Fruit fly (Drosophila melanogaster) whole organism, prepupa: Measurements from ENCODE around the gene CG5245.

Source experiments
- CG10669 ChIP-seq: fragments of 200-800 bp; sonication (Bioruptor generic); optimal IDR thresholded peaks from 3 replicates; lab custom pipeline; 2018; ENCODE audit warnings: missing biosample characterization, mild to moderate bottlenecking, missing genetic modification characterization, moderate library complexity
- CG11294 ChIP-seq: fragments of 200-800 bp; sonication (Bioruptor generic); IDR thresholded peaks from 2 replicates; pipeline ENCODE4 v1.3.6; 2022; ENCODE audit warnings: missing biosample characterization, missing genetic modification characterization
- CG11762 ChIP-seq: fragments of 200-800 bp; sonication (Bioruptor generic); optimal IDR thresholded peaks from 3 replicates; lab custom pipeline; 2016; ENCODE audit warnings: missing biosample characterization, missing genetic modification characterization; ENCODE audit not compliant: insufficient read depth
- CG11902 ChIP-seq: fragments of 200-800 bp; sonication (Bioruptor generic); optimal IDR thresholded peaks from 3 replicates; lab custom pipeline; 2016; ENCODE audit warnings: missing biosample characterization, missing genetic modification characterization
- CG15336 ChIP-seq: fragments of 200-800 bp; sonication (Bioruptor generic); IDR thresholded peaks from 2 replicates; pipeline ENCODE4 v1.3.6; 2022; ENCODE audit warnings: missing biosample characterization, missing genetic modification characterization
- CG1621 ChIP-seq: fragments of 200-800 bp; sonication (Bioruptor generic); optimal IDR thresholded peaks from 3 replicates; lab custom pipeline; 2018; ENCODE audit warnings: missing biosample characterization, mild to moderate bottlenecking, missing genetic modification characterization
- CG3032 ChIP-seq: fragments of 200-800 bp; optimal IDR thresholded peaks from 2 replicates; lab custom pipeline; 2019; ENCODE audit warnings: missing biosample characterization, mild to moderate bottlenecking, missing genetic modification characterization, moderate library complexity
- CG31627 ChIP-seq: fragments of 200-800 bp; sonication (Bioruptor generic); optimal IDR thresholded peaks from 3 replicates; lab custom pipeline; 2016; ENCODE audit warnings: missing biosample characterization, missing genetic modification characterization
- CG32006 ChIP-seq: fragments of 200-800 bp; sonication (Bioruptor generic); optimal IDR thresholded peaks from 3 replicates; lab custom pipeline; 2017; ENCODE audit warnings: missing biosample characterization, mild to moderate bottlenecking, missing genetic modification characterization
- CG3919 ChIP-seq: fragments of 200-800 bp; sonication (Bioruptor generic); optimal IDR thresholded peaks from 3 replicates; lab custom pipeline; 2016; ENCODE audit warnings: missing biosample characterization, missing genetic modification characterization
- CG4318 ChIP-seq: fragments of 200-800 bp; sonication (Bioruptor generic); optimal IDR thresholded peaks from 3 replicates; lab custom pipeline; 2017; ENCODE audit warnings: missing biosample characterization, mild to moderate bottlenecking, missing genetic modification characterization
- CG6163 ChIP-seq: fragments of 200-800 bp; sonication (Bioruptor generic); IDR thresholded peaks from 3 replicates; pipeline ENCODE4 v1.3.6; 2022; ENCODE audit warnings: missing biosample characterization, missing genetic modification characterization
- CG6792 ChIP-seq: fragments of 200-800 bp; sonication (Bioruptor generic); optimal IDR thresholded peaks from 3 replicates; lab custom pipeline; 2016; ENCODE audit warnings: missing biosample characterization, missing genetic modification characterization
- CG6808 ChIP-seq: fragments of 200-800 bp; sonication (Bioruptor generic); optimal IDR thresholded peaks from 3 replicates; lab custom pipeline; 2017; ENCODE audit warnings: missing biosample characterization, missing genetic modification characterization, mild to moderate bottlenecking, moderate library complexity, missing genetic modification reagents
- CG6854 ChIP-seq: fragments of 200-800 bp; sonication (Bioruptor generic); optimal IDR thresholded peaks from 2 replicates; lab custom pipeline; 2017; ENCODE audit warnings: missing biosample characterization, mild to moderate bottlenecking, missing genetic modification characterization
- CG8119 ChIP-seq: fragments of 200-800 bp; sonication (Bioruptor generic); IDR thresholded peaks from 3 replicates; pipeline ENCODE4 v1.3.6; 2022; ENCODE audit warnings: missing biosample characterization, missing genetic modification characterization
- CG8319 ChIP-seq: fragments of 200-800 bp; sonication (Bioruptor generic); optimal IDR thresholded peaks from 3 replicates; lab custom pipeline; 2016; ENCODE audit warnings: missing biosample characterization, missing genetic modification characterization
- CG8632 ChIP-seq: fragments of 200-800 bp; sonication (Bioruptor generic); optimal IDR thresholded peaks from 3 replicates; lab custom pipeline; 2016; ENCODE audit warnings: missing biosample characterization, missing genetic modification characterization
- CG9139 ChIP-seq: fragments of 200-800 bp; sonication (Bioruptor generic); optimal IDR thresholded peaks from 3 replicates; lab custom pipeline; 2017; ENCODE audit warnings: missing biosample characterization, mild to moderate bottlenecking, missing genetic modification characterization
- Eip78C ChIP-seq: fragments of 200-800 bp; sonication (Bioruptor generic); peaks from one replicate; lab custom pipeline; 2016; ENCODE audit warnings: missing biosample characterization, missing genetic modification characterization
- Eip93F ChIP-seq: fragments of 200-800 bp; sonication (Bioruptor generic); optimal IDR thresholded peaks from 2 replicates; lab custom pipeline; 2016; ENCODE audit warnings: missing biosample characterization, mild to moderate bottlenecking, missing genetic modification characterization
- Ets96B ChIP-seq: fragments of 200-800 bp; optimal IDR thresholded peaks from 2 replicates; lab custom pipeline; 2019; ENCODE audit warnings: missing biosample characterization, mild to moderate bottlenecking, missing genetic modification characterization, moderate library complexity
- Gug ChIP-seq: fragments of 200-800 bp; sonication (Bioruptor generic); IDR thresholded peaks from 2 replicates; pipeline ENCODE4 v1.3.6; 2022; ENCODE audit warnings: missing biosample characterization, missing genetic modification characterization
- Hr39 ChIP-seq: fragments of 200-800 bp; sonication (Bioruptor generic); optimal IDR thresholded peaks from 2 replicates; lab custom pipeline; 2016; ENCODE audit warnings: missing biosample characterization, missing genetic modification characterization
- Lpt ChIP-seq: fragments of 200-800 bp; sonication (Bioruptor generic); optimal IDR thresholded peaks from 3 replicates; lab custom pipeline; 2016; ENCODE audit warnings: missing biosample characterization, missing genetic modification characterization
- Met ChIP-seq: fragments of 200-800 bp; sonication (Bioruptor generic); optimal IDR thresholded peaks from 3 replicates; lab custom pipeline; 2016; ENCODE audit warnings: missing biosample characterization, missing genetic modification characterization
- OdsH ChIP-seq: fragments of 200-800 bp; sonication (Bioruptor generic); optimal IDR thresholded peaks from 3 replicates; lab custom pipeline; 2016; ENCODE audit warnings: missing biosample characterization, missing genetic modification characterization
- Smox ChIP-seq: fragments of 200-800 bp; sonication (Bioruptor generic); optimal IDR thresholded peaks from 3 replicates; lab custom pipeline; 2016; ENCODE audit warnings: missing biosample characterization, missing genetic modification characterization
- Sox14 ChIP-seq: fragments of 200-800 bp; sonication (Bioruptor generic); optimal IDR thresholded peaks from 3 replicates; lab custom pipeline; 2016; ENCODE audit warnings: missing biosample characterization, missing genetic modification characterization
- Sox15 ChIP-seq: fragments of 200-800 bp; sonication (Bioruptor generic); optimal IDR thresholded peaks from 3 replicates; lab custom pipeline; 2016; ENCODE audit warnings: missing biosample characterization, missing genetic modification characterization
- achi ChIP-seq: fragments of 200-800 bp; sonication (Bioruptor generic); optimal IDR thresholded peaks from 3 replicates; lab custom pipeline; 2016; ENCODE audit warnings: missing biosample characterization, missing genetic modification characterization
- acj6 ChIP-seq: fragments of 200-800 bp; sonication (Bioruptor generic); optimal IDR thresholded peaks from 3 replicates; lab custom pipeline; 2016; ENCODE audit warnings: missing biosample characterization, missing genetic modification characterization
- eg ChIP-seq: fragments of 200-800 bp; sonication (Bioruptor generic); IDR thresholded peaks from 3 replicates; pipeline ENCODE4 v1.3.6; 2022; ENCODE audit warnings: missing biosample characterization, missing genetic modification characterization
- esn ChIP-seq: fragments of 200-800 bp; sonication (Bioruptor generic); optimal IDR thresholded peaks from 2 replicates; lab custom pipeline; 2016; ENCODE audit warnings: missing biosample characterization, mild to moderate bottlenecking, missing genetic modification characterization, moderate library complexity
- fkh ChIP-seq: fragments of 200-800 bp; sonication (Bioruptor generic); optimal IDR thresholded peaks from 3 replicates; lab custom pipeline; 2017; ENCODE audit warnings: missing biosample characterization, mild to moderate bottlenecking, missing genetic modification characterization, moderate library complexity
- lz ChIP-seq: fragments of 200-800 bp; sonication (Bioruptor generic); optimal IDR thresholded peaks from 3 replicates; lab custom pipeline; 2016; ENCODE audit warnings: missing biosample characterization, missing genetic modification characterization
- net ChIP-seq: fragments of 200-800 bp; sonication (Bioruptor generic); optimal IDR thresholded peaks from 3 replicates; lab custom pipeline; 2016; ENCODE audit warnings: missing biosample characterization, missing genetic modification characterization
- pdm3 ChIP-seq: fragments of 200-800 bp; sonication (Bioruptor generic); optimal IDR thresholded peaks from 3 replicates; lab custom pipeline; 2016; ENCODE audit warnings: missing biosample characterization, missing genetic modification characterization
- salr ChIP-seq, 2 experiments: fragments of 200-800 bp; sonication (Bioruptor generic); optimal IDR thresholded peaks; 3 replicates each; lab custom pipeline; 2016 to 2018; ENCODE audit warnings: missing biosample characterization in 2 of 2, missing genetic modification characterization in 2 of 2, mild to moderate bottlenecking in 1 of 2
- spab ChIP-seq: fragments of 200-800 bp; sonication (Bioruptor generic); optimal IDR thresholded peaks from 2 replicates; lab custom pipeline; 2017; ENCODE audit warnings: missing biosample characterization, mild to moderate bottlenecking, missing genetic modification characterization, missing genetic modification reagents
- svp ChIP-seq: fragments of 200-800 bp; sonication (Bioruptor generic); peaks from one replicate; lab custom pipeline; 2016; ENCODE audit warnings: missing biosample characterization, missing genetic modification characterization
- topi ChIP-seq: fragments of 200-800 bp; sonication (Bioruptor generic); optimal IDR thresholded peaks from 3 replicates; lab custom pipeline; 2016; ENCODE audit warnings: missing biosample characterization, missing genetic modification characterization
- vri ChIP-seq: fragments of 200-800 bp; sonication (Bioruptor generic); optimal IDR thresholded peaks from 3 replicates; lab custom pipeline; 2016; ENCODE audit warnings: missing biosample characterization, mild to moderate bottlenecking, missing genetic modification characterization

The CG5245 gene

dm6 chr3R:12449617-12450242, 20.4 kb downstream of the CG5245 start (continued):
- no peak for TF ChIP-seq Lpt (GFP tag; lab: Kevin White, UChicago)
- peak; percentile 6 for TF ChIP-seq CG9139
- peak; percentile 21 for TF ChIP-seq Sox14 (GFP tag; lab: Kevin White, UChicago)
- no peak for TF ChIP-seq CG1621 (tag; lab: Kevin White, UChicago)
- TF ChIP-seq CG32006 (GFP tag; lab: Kevin White, UChicago), result no peak
- TF ChIP-seq CG10669 (GFP tag; lab: Kevin White, UChicago), result peak; percentile 20
- no peak for TF ChIP-seq CG11902

- TF ChIP-seq Eip93F (GFP tag; lab: Kevin White, UChicago), result peak; percentile 47
- peak; percentile 37 for TF ChIP-seq Eip78C
- TF ChIP-seq CG6854 (GFP tag; lab: Kevin White, UChicago), result no peak
- no peak for TF ChIP-seq Met (GFP tag; lab: Kevin White, UChicago)
- TF ChIP-seq vri, result peak; percentile 81
- no peak for TF ChIP-seq lz (GFP tag; lab: Kevin White, UChicago)
- no peak for TF ChIP-seq spab (GFP tag; lab: Kevin White, UChicago)
Observed at dm6 chr3R:12450713-12451259, 21.4 kb downstream of the CG5245 start.

- TF ChIP-seq Gug (GFP tag; lab: Robert Waterston, UW) (peak; percentile 32; the same call in 1 of the 2 replicates), salr (GFP tag; optimal IDR thresholded peaks at IDR 0.05; lab: Kevin White, UChicago) (no peak), CG9139 (no peak), spab (GFP tag; lab: Kevin White, UChicago) (peak; percentile 17), CG11294 (GFP tag; lab: Robert Waterston, UW) (peak; percentile 50; the same call in 1 of the 2 replicates), Hr39 (no peak), CG1621 (tag; lab: Kevin White, UChicago) (no peak), CG11762 (GFP tag; lab: Kevin White, UChicago) (peak; percentile 6), Smox (GFP tag; lab: Kevin White, UChicago) (no peak), fkh (GFP tag; lab: Kevin White, UChicago) (no peak), acj6 (GFP tag; lab: Kevin White, UChicago) (no peak), CG6808 (GFP tag; lab: Kevin White, UChicago) (no peak), topi (GFP tag; lab: Kevin White, UChicago) (no peak), Sox15 (no peak), CG8119 (GFP tag; lab: Robert Waterston, UW) (peak; percentile 53; the same call in 2 of the 3 replicates), CG3032 (tag; lab: Kevin White, UChicago) (peak; percentile 23), OdsH (GFP tag; lab: Kevin White, UChicago) (peak; percentile 53), CG6792 (no peak), CG11902 (peak; percentile 24), net (GFP tag; lab: Kevin White, UChicago) (peak; percentile 30), CG4318 (GFP tag; lab: Kevin White, UChicago) (no peak), svp (peak; percentile 51), CG15336 (peak; percentile 71), CG8319 (GFP tag; lab: Kevin White, UChicago) (peak; percentile 14), CG31627 (GFP tag; lab: Kevin White, UChicago) (peak; percentile 5), CG6163 (GFP tag; lab: Robert Waterston, UW) (peak; percentile 70), Eip78C (peak; percentile 76), pdm3 (GFP tag; lab: Kevin White, UChicago) (no peak), eg (GFP tag; lab: Robert Waterston, UW) (peak; percentile 65; the same call in 1 of the 3 replicates), CG3919 (peak; percentile 30), CG8632 (GFP tag; lab: Kevin White, UChicago) (peak; percentile 29), Ets96B (peak; percentile 7), CG32006 (GFP tag; lab: Kevin White, UChicago) (peak; percentile 58), achi (no peak), esn (GFP tag; lab: Kevin White, UChicago) (peak; percentile 3)
Observed at dm6 chr3R:12451376-12451775, 22.0 kb downstream of the CG5245 start.
